Worm (Caenorhabditis elegans): ENCODE results near the gene oac-54.

Gene oac-54

ce11 chrII:9117789-9118242 lies 40.1 kb upstream of the oac-54 start:
- TF ChIP-seq ztf-4 (tag; optimal IDR thresholded peaks at IDR 0.05) (peak; percentile 46), F13H6.1 (tag; optimal IDR thresholded peaks at IDR 0.05) (no peak), C34F6.9 (tag; optimal IDR thresholded peaks at IDR 0.05) (peak; percentile 22), zag-1 (tag; optimal IDR thresholded peaks at IDR 0.05) (peak; percentile 30), nhr-21 (tag; optimal IDR thresholded peaks at IDR 0.05) (peak; percentile 78), fos-1 (tag; optimal IDR thresholded peaks at IDR 0.05) (peak; percentile 92), nhr-6 (tag; optimal IDR thresholded peaks at IDR 0.05) (peak; percentile 6), dmd-4 (tag; optimal IDR thresholded peaks at IDR 0.05) (peak; percentile 25), sma-9 (GFP tag; optimal IDR thresholded peaks at IDR 0.05) (peak; percentile 80), sma-9 (tag; optimal IDR thresholded peaks at IDR 0.05) (no peak), lsy-2 (tag; optimal IDR thresholded peaks at IDR 0.05) (peak; percentile 5 to 56), lin-11 (tag; optimal IDR thresholded peaks at IDR 0.05) (no peak), ceh-16 (tag; optimal IDR thresholded peaks at IDR 0.05) (no peak), unc-62 (GFP tag; optimal IDR thresholded peaks at IDR 0.05) (no peak), crh-2 (tag; optimal IDR thresholded peaks at IDR 0.05) (peak; percentile 47), nhr-129 (tag; optimal IDR thresholded peaks at IDR 0.05) (peak; percentile 1)

ce11 chrII:9120329-9120728 lies 37.6 kb upstream of the oac-54 start:
- TF ChIP-seq ztf-11 (tag; optimal IDR thresholded peaks at IDR 0.05) (no peak), C34F6.9 (tag; optimal IDR thresholded peaks at IDR 0.05) (no peak), sem-4 (tag; optimal IDR thresholded peaks at IDR 0.05) (no peak), R02D3.7 (tag; optimal IDR thresholded peaks at IDR 0.05) (no peak), alr-1 (tag; optimal IDR thresholded peaks at IDR 0.05) (no peak), mbf-1 (tag; optimal IDR thresholded peaks at IDR 0.05) (no peak), ceh-16 (tag; optimal IDR thresholded peaks at IDR 0.05) (no peak), nhr-21 (tag; optimal IDR thresholded peaks at IDR 0.05) (no peak), ceh-82 (tag; optimal IDR thresholded peaks at IDR 0.05) (no peak), lin-39 (tag; optimal IDR thresholded peaks at IDR 0.05) (no peak), unc-55 (GFP tag; optimal IDR thresholded peaks at IDR 0.05) (no peak)

ce11 chrII:9120813-9121554 lies 36.9 kb upstream of the oac-54 start:
- TF ChIP-seq sem-4 (tag; optimal IDR thresholded peaks at IDR 0.05), result no peak
- no peak for TF ChIP-seq C34F6.9 (tag; optimal IDR thresholded peaks at IDR 0.05)
- TF ChIP-seq lsy-2 (tag; optimal IDR thresholded peaks at IDR 0.05), result peak in 1 of 2 experiments; percentile 6
- peak; percentile 42 for TF ChIP-seq sma-9 (GFP tag; optimal IDR thresholded peaks at IDR 0.05)
- no peak for TF ChIP-seq sma-9 (tag; optimal IDR thresholded peaks at IDR 0.05)
- TF ChIP-seq ztf-4 (tag; optimal IDR thresholded peaks at IDR 0.05), result peak; percentile 25

ce11 chrII:9124353-9124752 lies 33.6 kb upstream of the oac-54 start:
- TF ChIP-seq nhr-77 (tag; optimal IDR thresholded peaks at IDR 0.05) (no peak), lin-11 (tag; optimal IDR thresholded peaks at IDR 0.05) (no peak), peb-1 (tag; optimal IDR thresholded peaks at IDR 0.05) (no peak), lsy-2 (tag; optimal IDR thresholded peaks at IDR 0.05) (no peak), fos-1 (tag; optimal IDR thresholded peaks at IDR 0.05) (peak; percentile 50), sma-3 (GFP tag; optimal IDR thresholded peaks at IDR 0.05) (peak; percentile 51), elt-3 (tag; optimal IDR thresholded peaks at IDR 0.05) (no peak), nhr-12 (tag; optimal IDR thresholded peaks at IDR 0.05) (no peak), skn-1 (tag; optimal IDR thresholded peaks at IDR 0.05) (no peak), sma-9 (GFP tag; optimal IDR thresholded peaks at IDR 0.05) (no peak), sma-9 (tag; optimal IDR thresholded peaks at IDR 0.05) (no peak), crh-2 (tag; optimal IDR thresholded peaks at IDR 0.05) (no peak), mbf-1 (tag; optimal IDR thresholded peaks at IDR 0.05) (no peak), elt-1 (tag; optimal IDR thresholded peaks at IDR 0.05) (no peak), sem-4 (tag; optimal IDR thresholded peaks at IDR 0.05) (no peak), ceh-82 (tag; optimal IDR thresholded peaks at IDR 0.05) (no peak)

- TF ChIP-seq gmeb-1 (tag; optimal IDR thresholded peaks at IDR 0.05) (no peak), fos-1 (tag; optimal IDR thresholded peaks at IDR 0.05) (peak; percentile 48), mab-5 (tag; optimal IDR thresholded peaks at IDR 0.05) (no peak)
Measured at ce11 chrII:9125007-9125406, 32.9 kb upstream of the oac-54 start.

Measured in whole organism, L2 larva.